Worm (Caenorhabditis elegans): Measurements from ENCODE around the gene C29F3.3.

- TF ChIP-seq ztf-11 (tag; optimal IDR thresholded peaks at IDR 0.05) (no peak), lin-15B (tag; optimal IDR thresholded peaks at IDR 0.05) (no peak), aly-2 (tag; optimal IDR thresholded peaks at IDR 0.05) (no peak), jun-1 (tag; optimal IDR thresholded peaks at IDR 0.05) (no peak), mdt-29 (GFP tag; IDR thresholded peaks at IDR 0.05) (no peak), nhr-11 (tag; optimal IDR thresholded peaks at IDR 0.05) (no peak), fos-1 (tag; optimal IDR thresholded peaks at IDR 0.05) (no peak), duxl-1 (tag; optimal IDR thresholded peaks at IDR 0.05; ENCODE audit: poor library complexity) (no peak), ces-1 (GFP tag; optimal IDR thresholded peaks at IDR 0.05) (no peak), lin-39 (tag; optimal IDR thresholded peaks at IDR 0.05) (no peak), mxl-3 (GFP tag; optimal IDR thresholded peaks at IDR 0.05) (no peak), lin-13 (GFP tag; optimal IDR thresholded peaks at IDR 0.05) (no peak), unc-62 (GFP tag; optimal IDR thresholded peaks at IDR 0.05 in 1 of 2) (no peak), unc-62 (tag; optimal IDR thresholded peaks at IDR 0.05) (no peak), nhr-76 (tag; optimal IDR thresholded peaks at IDR 0.05) (no peak)
Measured at ce11 chrV:15394906-15395305, 47.7 kb upstream of the C29F3.3 start, which contains the start of gene T06E6.1.

Measured in whole organism, L4 larva.